Worm (Caenorhabditis elegans): ENCODE results near the gene twk-22.

DNA sequence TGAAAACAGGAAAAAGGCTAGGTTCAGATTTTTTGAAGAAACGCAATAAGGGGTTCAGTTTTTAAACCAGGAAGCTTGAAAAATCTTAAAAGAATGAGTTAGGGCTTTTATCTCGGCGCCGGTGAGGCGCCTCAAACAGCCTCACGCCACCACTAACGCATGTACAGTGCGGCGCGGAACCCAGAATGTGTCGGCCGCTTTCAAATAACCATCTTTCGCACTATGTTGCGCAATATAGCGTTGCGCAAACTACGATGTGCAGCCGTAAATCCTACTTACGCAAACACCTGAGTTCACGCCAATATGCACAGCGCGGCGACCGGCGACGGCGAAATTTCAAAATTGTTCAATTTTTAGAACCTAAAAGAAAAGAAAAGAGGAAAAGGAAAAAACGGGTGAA, 16.6 kb upstream of the twk-22 start:
- TF ChIP-seq lsy-2 (tag; optimal IDR thresholded peaks at IDR 0.05) (no peak), elt-1 (tag; optimal IDR thresholded peaks at IDR 0.05) (no peak), skn-1 (tag; optimal IDR thresholded peaks at IDR 0.05) (no peak), ama-1 (optimal IDR thresholded peaks at IDR 0.05) (no peak), mbf-1 (tag; optimal IDR thresholded peaks at IDR 0.05) (no peak), Y55F3AM.14 (GFP tag; optimal IDR thresholded peaks at IDR 0.05) (no peak), ztf-11 (tag; optimal IDR thresholded peaks at IDR 0.05) (no peak)

Measured in whole organism, L2 larva.